Worm (Caenorhabditis elegans) whole organism, young adult: Measurements from ENCODE around the gene R02E4.1.

ENCODE experiments used
- B0019.2 ChIP-seq: fragments of 200-800 bp; sonication (Bioruptor generic); conservative IDR thresholded peaks from 2 replicates; pipeline ENCODE4 v1.3.6; 2022; ENCODE audit warnings: missing genetic modification reagents, missing genetic modification characterization, missing compliant biosample characterization
- B0261.1 ChIP-seq: sonication (generic microtip); optimal IDR thresholded peaks from 2 replicates; lab custom pipeline; 2016; ENCODE audit warnings: mild to moderate bottlenecking, missing genetic modification characterization, moderate library complexity, missing compliant biosample characterization
- B0336.3 ChIP-seq: fragments of 200-800 bp; sonication (Bioruptor generic); IDR thresholded peaks from 2 replicates; pipeline ENCODE4 v1.3.6; 2022; ENCODE audit warnings: missing genetic modification characterization, missing compliant biosample characterization
- C06A6.2 ChIP-seq: fragments of 200-800 bp; sonication (Bioruptor generic); conservative IDR thresholded peaks from 2 replicates; pipeline ENCODE4 v1.3.6; 2022; ENCODE audit warnings: missing genetic modification characterization, missing compliant biosample characterization
- C17E4.6 ChIP-seq: fragments of 200-800 bp; sonication (Bioruptor generic); IDR thresholded peaks from 2 replicates; pipeline ENCODE4 v1.3.6; 2022; ENCODE audit warnings: missing genetic modification reagents, missing genetic modification characterization, missing compliant biosample characterization
- D2030.7 ChIP-seq: fragments of 200-800 bp; sonication (Bioruptor generic); IDR thresholded peaks from 2 replicates; pipeline ENCODE4 v1.3.6; 2022; ENCODE audit warnings: missing genetic modification reagents, missing genetic modification characterization, missing compliant biosample characterization
- F22D6.2 ChIP-seq: sonication (generic microtip); optimal IDR thresholded peaks from 2 replicates; lab custom pipeline; 2016; ENCODE audit warnings: mild to moderate bottlenecking, missing genetic modification characterization, missing compliant biosample characterization
- F23B12.7 ChIP-seq: sonication (generic microtip); optimal IDR thresholded peaks from 2 replicates; lab custom pipeline; 2017; ENCODE audit warnings: missing genetic modification characterization, mild to moderate bottlenecking, missing compliant biosample characterization, antibody characterized with exemption, moderate library complexity; ENCODE audit not compliant: insufficient read depth
- F49E8.2 ChIP-seq: sonication (generic microtip); optimal IDR thresholded peaks from 3 replicates; lab custom pipeline; 2017; ENCODE audit warnings: missing genetic modification characterization, mild to moderate bottlenecking, missing compliant biosample characterization, antibody characterized with exemption, moderate library complexity; ENCODE audit not compliant: insufficient read depth
- F57C9.4 ChIP-seq: sonication (generic microtip); optimal IDR thresholded peaks from 2 replicates; lab custom pipeline; 2017; ENCODE audit warnings: mild to moderate bottlenecking, missing genetic modification characterization, missing compliant biosample characterization
- K11D2.4 ChIP-seq: fragments of 200-800 bp; sonication (Bioruptor generic); IDR thresholded peaks from 2 replicates; pipeline ENCODE4 v1.3.6; 2022; ENCODE audit warnings: missing genetic modification reagents, missing genetic modification characterization, missing compliant biosample characterization
- T07F8.4 ChIP-seq: sonication (generic microtip); optimal IDR thresholded peaks from 2 replicates; lab custom pipeline; 2016; ENCODE audit warnings: mild to moderate bottlenecking, missing genetic modification characterization, moderate library complexity, missing compliant biosample characterization
- T26A5.8 ChIP-seq: sonication (generic microtip); optimal IDR thresholded peaks from 2 replicates; lab custom pipeline; 2016; ENCODE audit warnings: missing genetic modification characterization, missing compliant biosample characterization
- Y53G8AR.9 ChIP-seq: fragments of 200-800 bp; sonication (Bioruptor generic); conservative IDR thresholded peaks from 2 replicates; pipeline ENCODE4 v1.3.6; 2022; ENCODE audit warnings: missing genetic modification reagents, missing genetic modification characterization, missing compliant biosample characterization
- Y79H2A.3 ChIP-seq: fragments of 200-800 bp; sonication (Bioruptor generic); conservative IDR thresholded peaks from 2 replicates; pipeline ENCODE4 v1.3.6; 2022; ENCODE audit warnings: missing genetic modification reagents, missing genetic modification characterization, missing compliant biosample characterization
- Y95B8A.8 ChIP-seq: fragments of 200-800 bp; sonication (Bioruptor generic); IDR thresholded peaks from 2 replicates; pipeline ENCODE4 v1.3.6; 2022; ENCODE audit warnings: missing genetic modification reagents, missing genetic modification characterization, missing compliant biosample characterization
- ZK185.1 ChIP-seq: sonication (generic microtip); optimal IDR thresholded peaks from 2 replicates; lab custom pipeline; 2016; ENCODE audit warnings: mild to moderate bottlenecking, missing genetic modification characterization, missing compliant biosample characterization; ENCODE audit not compliant: poor library complexity, severe bottlenecking
- ama-1 ChIP-seq, 3 experiments: fragments of 150-350 bp in 1 of 3; sonication (generic microtip) in 2 of 3; optimal IDR thresholded peaks; 2 replicates each; lab custom pipeline; 2014 to 2018; ENCODE audit warnings: missing biosample characterization in 2 of 3, missing genetic modification characterization in 2 of 3, missing genetic modification reagents in 2 of 3
- aptf-2 ChIP-seq: fragments of 200-800 bp; sonication (Bioruptor generic); conservative IDR thresholded peaks from 2 replicates; pipeline ENCODE4 v1.3.6; 2022; ENCODE audit warnings: missing genetic modification reagents, missing genetic modification characterization, missing compliant biosample characterization
- aptf-3 ChIP-seq: fragments of 200-800 bp; sonication (Bioruptor generic); IDR thresholded peaks from 2 replicates; pipeline ENCODE4 v1.3.6; 2022; ENCODE audit warnings: missing genetic modification characterization, missing compliant biosample characterization
- attf-3 ChIP-seq: fragments of 200-800 bp; sonication (Bioruptor generic); conservative IDR thresholded peaks from 2 replicates; pipeline ENCODE4 v1.3.6; 2022; ENCODE audit warnings: missing genetic modification reagents, missing genetic modification characterization, missing compliant biosample characterization
- bed-1 ChIP-seq: fragments of 200-800 bp; sonication (Bioruptor generic); IDR thresholded peaks from 2 replicates; pipeline ENCODE4 v1.3.6; 2022; ENCODE audit warnings: missing genetic modification reagents, missing genetic modification characterization, missing compliant biosample characterization
- dox-1 ChIP-seq: fragments of 200-800 bp; sonication (Bioruptor generic); IDR thresholded peaks from 2 replicates; pipeline ENCODE4 v1.3.6; 2022; ENCODE audit warnings: missing genetic modification reagents, missing genetic modification characterization, missing compliant biosample characterization
- egrh-3 ChIP-seq: fragments of 200-800 bp; sonication (Bioruptor generic); IDR thresholded peaks from 2 replicates; pipeline ENCODE4 v1.3.6; 2022; ENCODE audit warnings: missing genetic modification reagents, missing genetic modification characterization, missing compliant biosample characterization
- ets-4 ChIP-seq: fragments of 200-800 bp; sonication (Bioruptor generic); optimal IDR thresholded peaks from 2 replicates; lab custom pipeline; 2018; ENCODE audit warnings: mild to moderate bottlenecking, missing genetic modification characterization, missing compliant biosample characterization
- gei-17 ChIP-seq: fragments of 200-800 bp; sonication (Bioruptor generic); optimal IDR thresholded peaks from 2 replicates; lab custom pipeline; 2018; ENCODE audit warnings: mild to moderate bottlenecking, missing genetic modification characterization, missing compliant biosample characterization
- him-1 ChIP-seq: sonication (generic microtip); optimal IDR thresholded peaks from 2 replicates; lab custom pipeline; 2016; ENCODE audit warnings: missing genotype, missing genetic modification reagents, missing genetic modification characterization, missing compliant biosample characterization
- lag-1 ChIP-seq: fragments of 200-800 bp; sonication (Bioruptor generic); IDR thresholded peaks from 2 replicates; pipeline ENCODE4 v1.3.6; 2022; ENCODE audit warnings: missing genetic modification reagents, missing genetic modification characterization, missing compliant biosample characterization
- madf-10 ChIP-seq: sonication (generic microtip); optimal IDR thresholded peaks from 2 replicates; lab custom pipeline; 2016; ENCODE audit warnings: mild to moderate bottlenecking, missing genetic modification characterization, missing compliant biosample characterization
- madf-6 ChIP-seq: fragments of 200-800 bp; sonication (Bioruptor generic); IDR thresholded peaks from 2 replicates; pipeline ENCODE4 v1.3.6; 2022; ENCODE audit warnings: missing genetic modification reagents, missing genetic modification characterization, missing compliant biosample characterization
- mcd-1 ChIP-seq: fragments of 200-800 bp; sonication (Bioruptor generic); IDR thresholded peaks from 2 replicates; pipeline ENCODE4 v1.3.6; 2022; ENCODE audit warnings: missing genetic modification reagents, missing genetic modification characterization, missing compliant biosample characterization
- mel-28 ChIP-seq: sonication (generic microtip); optimal IDR thresholded peaks from 2 replicates; lab custom pipeline; 2016; ENCODE audit warnings: borderline replicate concordance, mild to moderate bottlenecking, missing genetic modification characterization, missing compliant biosample characterization
- mes-4 ChIP-seq: sonication (generic microtip); optimal IDR thresholded peaks from 2 replicates; lab custom pipeline; 2016; ENCODE audit warnings: missing genotype, missing genetic modification characterization, missing compliant biosample characterization
- nhr-120 ChIP-seq: fragments of 200-800 bp; sonication (Bioruptor generic); IDR thresholded peaks from 2 replicates; pipeline ENCODE4 v1.3.6; 2022; ENCODE audit warnings: missing genetic modification characterization, missing compliant biosample characterization
- nhr-179 ChIP-seq: sonication (generic microtip); optimal IDR thresholded peaks from 2 replicates; lab custom pipeline; 2016; ENCODE audit warnings: mild to moderate bottlenecking, missing genetic modification characterization, missing compliant biosample characterization
- repo-1 ChIP-seq: sonication (generic microtip); optimal IDR thresholded peaks from 2 replicates; lab custom pipeline; 2017; ENCODE audit warnings: mild to moderate bottlenecking, missing genetic modification characterization, missing compliant biosample characterization
- sdz-38 ChIP-seq: sonication (generic microtip); optimal IDR thresholded peaks from 2 replicates; lab custom pipeline; 2016; ENCODE audit warnings: missing genotype, missing genetic modification characterization, missing compliant biosample characterization
- snpc-4 ChIP-seq, 5 experiments: fragments of 150-350 bp in 1 of 5; sonication (generic microtip) in 4 of 5; optimal IDR thresholded peaks; 2 replicates each; lab custom pipeline; 2014 to 2018; ENCODE audit warnings: missing genetic modification characterization in 5 of 5, missing biosample characterization in 3 of 5, antibody characterized with exemption in 2 of 5, mild to moderate bottlenecking in 2 of 5, missing compliant biosample characterization in 2 of 5, missing genotype in 2 of 5, moderate library complexity in 2 of 5, missing genetic modification reagents in 1 of 5
- unc-62 ChIP-seq: fragments of 150-350 bp; optimal IDR thresholded peaks from 2 replicates; lab custom pipeline; 2014; ENCODE audit warnings: missing biosample characterization, missing genetic modification reagents, missing genetic modification characterization
- xnd-1 ChIP-seq: sonication (generic microtip); optimal IDR thresholded peaks from 2 replicates; lab custom pipeline; 2016; ENCODE audit warnings: missing genotype, missing genetic modification reagents, missing genetic modification characterization, missing compliant biosample characterization
- zfh-2 ChIP-seq: fragments of 200-800 bp; sonication (Bioruptor generic); conservative IDR thresholded peaks from 2 replicates; pipeline ENCODE4 v1.3.6; 2022; ENCODE audit warnings: missing genetic modification reagents, missing genetic modification characterization, missing compliant biosample characterization
- zim-3 ChIP-seq: sonication (generic microtip); optimal IDR thresholded peaks from 2 replicates; lab custom pipeline; 2017; ENCODE audit warnings: mild to moderate bottlenecking, missing genetic modification characterization, moderate library complexity, missing compliant biosample characterization
- ztf-28 ChIP-seq: fragments of 200-800 bp; sonication (Bioruptor generic); IDR thresholded peaks from 2 replicates; pipeline ENCODE4 v1.3.6; 2022; ENCODE audit warnings: missing genetic modification reagents, missing genetic modification characterization, missing compliant biosample characterization

R02E4.1 gene

DNA sequence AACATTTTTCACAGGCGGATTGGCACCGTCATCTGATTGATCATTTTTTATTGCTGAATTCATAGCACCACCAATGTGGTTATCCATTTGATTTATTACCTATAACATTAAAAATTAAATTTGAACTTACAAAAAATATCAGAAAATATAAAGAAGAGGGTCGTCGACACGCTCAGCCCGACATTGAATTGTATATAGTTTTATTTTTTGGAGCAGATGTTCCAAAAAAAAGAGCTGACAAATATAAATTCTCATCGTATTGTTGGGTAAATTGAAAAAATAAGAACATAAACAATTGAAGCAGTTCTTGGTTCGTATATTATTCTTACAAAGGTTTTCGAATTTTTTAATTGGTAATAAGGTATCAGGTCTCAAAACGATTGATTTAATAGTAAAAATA is at the start of gene R02E4.1:
Gene R02E4.1 (minus strand): TSS at position 101 of the 400 bp plus-strand sequence.
- TF ChIP-seq ets-4 (GFP tag; lab: Kevin White, UChicago) (no peak), madf-10 (tag; lab: Kevin White, UChicago) (no peak), dox-1 (GFP tag; lab: Robert Waterston, UW) (no peak), him-1 (no peak), ZK185.1 (tag; lab: Kevin White, UChicago) (no peak), F49E8.2 (tag; lab: Kevin White, UChicago) (no peak), unc-62 (no peak), F23B12.7 (tag; lab: Kevin White, UChicago) (no peak), nhr-179 (no peak), C06A6.2 (GFP tag; lab: Robert Waterston, UW) (no peak), K11D2.4 (no peak)

ce11 chrX:4153343-4153742 is 49.0 kb upstream of the R02E4.1 start, which contains the start of gene nck-1:
Gene nck-1, minus strand, starts transcription at chrX:4153443.
- no peak for TF ChIP-seq mel-28 (tag; lab: Kevin White, UChicago)
- no peak for TF ChIP-seq nhr-120 (GFP tag; lab: Robert Waterston, UW)
- no peak for TF ChIP-seq T26A5.8 (tag; lab: Kevin White, UChicago)
- no peak for TF ChIP-seq sdz-38 (tag; lab: Kevin White, UChicago)
- TF ChIP-seq B0261.1 (tag; lab: Kevin White, UChicago) = no peak
- TF ChIP-seq ztf-28 = no peak
- TF ChIP-seq K11D2.4 = no peak
- no peak for TF ChIP-seq aptf-2 (GFP tag; lab: Robert Waterston, UW)
- TF ChIP-seq lag-1 (GFP tag; lab: Robert Waterston, UW) = no peak
- TF ChIP-seq aptf-3 = no peak
- no peak for TF ChIP-seq D2030.7 (GFP tag; lab: Robert Waterston, UW)
- no peak for TF ChIP-seq B0019.2 (GFP tag; lab: Robert Waterston, UW)
- no peak for TF ChIP-seq him-1
- no peak for TF ChIP-seq C06A6.2 (GFP tag; lab: Robert Waterston, UW)
- no peak for TF ChIP-seq xnd-1
- no peak for TF ChIP-seq bed-1 (GFP tag; lab: Robert Waterston, UW)
- no peak for TF ChIP-seq T07F8.4 (tag; lab: Kevin White, UChicago)
- no peak for TF ChIP-seq F57C9.4 (tag; lab: Kevin White, UChicago)
- TF ChIP-seq, all 124 proteins: peak for 0

DNA sequence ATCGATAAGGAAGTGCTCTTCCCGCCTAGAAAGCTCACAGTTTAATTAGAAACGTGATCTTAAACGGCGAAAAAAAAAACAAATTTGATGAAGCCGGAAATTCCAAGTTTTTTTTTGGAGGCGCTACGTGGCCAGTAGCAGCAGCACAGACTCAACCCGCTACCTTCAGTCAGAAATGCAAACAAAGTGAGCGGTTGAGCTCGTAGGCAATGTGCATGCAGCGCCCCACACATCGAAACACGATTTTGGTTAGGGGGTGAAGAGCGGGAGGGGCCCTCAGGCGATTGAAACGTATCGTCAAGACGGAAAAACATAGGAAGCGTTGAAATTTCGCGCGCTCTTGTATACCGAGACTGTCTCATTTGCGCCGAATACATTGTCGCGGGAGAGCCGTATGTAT is 46.9 kb upstream of the R02E4.1 start:
- TF ChIP-seq him-1 (no peak), zfh-2 (GFP tag; lab: Robert Waterston, UW) (peak; percentile 45; the same call in 1 of the 2 replicates)

ce11 chrX:4148449-4149031 is 44.2 kb upstream of the R02E4.1 start:
- TF ChIP-seq Y79H2A.3 (GFP tag; lab: Robert Waterston, UW) = no peak
- no peak for TF ChIP-seq zim-3
- TF ChIP-seq madf-6 (GFP tag; lab: Robert Waterston, UW) = 0 out of 2 replicates have a peak, but pooled peaks have one; percentile 21
- no peak for TF ChIP-seq attf-3
- no peak for TF ChIP-seq Y95B8A.8 (GFP tag; lab: Robert Waterston, UW)
- no peak for TF ChIP-seq mcd-1
- no peak for TF ChIP-seq snpc-4 (GFP tag; optimal IDR thresholded peaks at IDR 0.05; lab: Kevin White, UChicago)
- TF ChIP-seq snpc-4 (tag; optimal IDR thresholded peaks at IDR 0.05; lab: Kevin White, UChicago) = no peak
- TF ChIP-seq gei-17 (GFP tag; lab: Kevin White, UChicago) = no peak
- no peak for TF ChIP-seq mes-4
- TF ChIP-seq Y53G8AR.9 (GFP tag; lab: Robert Waterston, UW) = peak; percentile 8; the same call in 1 of the 2 replicates
- no peak for TF ChIP-seq egrh-3 (GFP tag; lab: Robert Waterston, UW)
- TF ChIP-seq B0336.3 (GFP tag; lab: Robert Waterston, UW) = peak; percentile 5; the same call in 1 of the 2 replicates
- TF ChIP-seq unc-62 = no peak
- TF ChIP-seq ama-1 (optimal IDR thresholded peaks at IDR 0.05; lab: Kevin White, UChicago) = no peak
- TF ChIP-seq ama-1 (GFP tag; optimal IDR thresholded peaks at IDR 0.05; lab: Kevin White, UChicago) = peak in 1 of 2 experiments; percentile 41
- peak; percentile 69 for TF ChIP-seq repo-1
- no peak for TF ChIP-seq C17E4.6 (GFP tag; lab: Robert Waterston, UW)
- TF ChIP-seq F22D6.2 (tag; lab: Kevin White, UChicago) = no peak
